Worm (Caenorhabditis elegans) whole organism, L2 larva: Measurements from ENCODE around the gene F01E11.3.

Experiments used
- C34F6.9 ChIP-seq: fragments of 150-350 bp; optimal IDR thresholded peaks from 2 replicates; lab custom pipeline; 2014; ENCODE audit warnings: missing biosample characterization, missing genetic modification characterization
- F13H6.1 ChIP-seq: sonication (generic microtip); optimal IDR thresholded peaks from 2 replicates; lab custom pipeline; 2016; ENCODE audit warnings: missing genetic modification characterization, missing compliant biosample characterization
- R02D3.7 ChIP-seq: fragments of 150-350 bp; optimal IDR thresholded peaks from 2 replicates; lab custom pipeline; 2014; ENCODE audit warnings: missing biosample characterization, missing genetic modification characterization
- Y55F3AM.14 ChIP-seq: fragments of 200-800 bp; sonication (Bioruptor generic); optimal IDR thresholded peaks from 2 replicates; lab custom pipeline; 2018; ENCODE audit warnings: mild to moderate bottlenecking, missing genetic modification characterization, missing compliant biosample characterization
- ZK546.5 ChIP-seq: sonication (generic microtip); optimal IDR thresholded peaks from 2 replicates; lab custom pipeline; 2017; ENCODE audit warnings: missing biosample characterization, missing genetic modification characterization
- alr-1 ChIP-seq: fragments of 150-350 bp; optimal IDR thresholded peaks from 2 replicates; lab custom pipeline; 2014; ENCODE audit warnings: missing biosample characterization, missing genetic modification characterization
- aly-2 ChIP-seq: fragments of 150-350 bp; optimal IDR thresholded peaks from 2 replicates; lab custom pipeline; 2014; ENCODE audit warnings: missing biosample characterization, missing genetic modification characterization
- ama-1 ChIP-seq: fragments of 150-350 bp; optimal IDR thresholded peaks from 2 replicates; lab custom pipeline; 2018; ENCODE audit warnings: inconsistent platforms
- ceh-16 ChIP-seq: fragments of 150-350 bp; optimal IDR thresholded peaks from 2 replicates; lab custom pipeline; 2014; ENCODE audit warnings: missing biosample characterization, missing genetic modification characterization
- ceh-82 ChIP-seq: fragments of 150-350 bp; optimal IDR thresholded peaks from 2 replicates; lab custom pipeline; 2014; ENCODE audit warnings: missing biosample characterization, missing genetic modification characterization
- crh-2 ChIP-seq: sonication (generic microtip); optimal IDR thresholded peaks from 2 replicates; lab custom pipeline; 2017; ENCODE audit warnings: missing biosample characterization, missing genetic modification characterization
- dmd-4 ChIP-seq: sonication (generic microtip); optimal IDR thresholded peaks from 2 replicates; lab custom pipeline; 2017; ENCODE audit warnings: missing biosample characterization, missing genetic modification characterization
- egl-27 ChIP-seq: sonication (generic microtip); optimal IDR thresholded peaks from 3 replicates; lab custom pipeline; 2017; ENCODE audit warnings: missing biosample characterization, missing genetic modification reagents, missing genetic modification characterization
- elt-1 ChIP-seq: fragments of 150-350 bp; optimal IDR thresholded peaks from 2 replicates; lab custom pipeline; 2014; ENCODE audit warnings: missing biosample characterization, missing genetic modification characterization
- elt-3 ChIP-seq: sonication (generic microtip); optimal IDR thresholded peaks from 2 replicates; lab custom pipeline; 2017; ENCODE audit warnings: missing biosample characterization, missing genetic modification characterization
- fos-1 ChIP-seq: fragments of 150-350 bp; optimal IDR thresholded peaks from 2 replicates; lab custom pipeline; 2014; ENCODE audit warnings: missing biosample characterization, missing genetic modification characterization
- gmeb-1 ChIP-seq: fragments of 150-350 bp; optimal IDR thresholded peaks from 2 replicates; lab custom pipeline; 2014; ENCODE audit warnings: missing biosample characterization, missing genetic modification characterization
- lin-11 ChIP-seq: fragments of 150-350 bp; sonication (generic microtip); optimal IDR thresholded peaks from 2 replicates; lab custom pipeline; 2014; ENCODE audit warnings: missing biosample characterization, missing genetic modification characterization, inconsistent platforms, mixed read lengths
- lin-13 ChIP-seq: fragments of 150-350 bp; optimal IDR thresholded peaks from 2 replicates; lab custom pipeline; 2014; ENCODE audit warnings: missing biosample characterization, missing genetic modification reagents, missing genetic modification characterization
- lin-39 ChIP-seq: fragments of 150-350 bp; optimal IDR thresholded peaks from 2 replicates; lab custom pipeline; 2014; ENCODE audit warnings: missing biosample characterization, missing genetic modification reagents, missing genetic modification characterization
- lsy-2 ChIP-seq, 2 experiments: fragments of 150-350 bp in 1 of 2; sonication (generic microtip) in 1 of 2; optimal IDR thresholded peaks; 2 replicates each; lab custom pipeline; 2014 to 2017; ENCODE audit warnings: missing biosample characterization in 2 of 2, missing genetic modification characterization in 2 of 2
- mab-5 ChIP-seq: fragments of 150-350 bp; optimal IDR thresholded peaks from 2 replicates; lab custom pipeline; 2014; ENCODE audit warnings: missing biosample characterization, missing genetic modification characterization
- mbf-1 ChIP-seq: sonication (generic microtip); optimal IDR thresholded peaks from 2 replicates; lab custom pipeline; 2017; ENCODE audit warnings: missing biosample characterization, missing genetic modification characterization
- mdl-1 ChIP-seq, 2 experiments: fragments of 150-350 bp in 1 of 2; sonication (generic microtip) in 1 of 2; optimal IDR thresholded peaks; 2 replicates each; lab custom pipeline; 2017; ENCODE audit warnings: missing biosample characterization in 2 of 2, missing genetic modification characterization in 2 of 2
- nhr-10 ChIP-seq: sonication (generic microtip); optimal IDR thresholded peaks from 2 replicates; lab custom pipeline; 2017; ENCODE audit warnings: missing biosample characterization, missing genetic modification characterization
- nhr-11 ChIP-seq: fragments of 150-350 bp; optimal IDR thresholded peaks from 2 replicates; lab custom pipeline; 2014; ENCODE audit warnings: missing biosample characterization, missing genetic modification characterization
- nhr-12 ChIP-seq: fragments of 150-350 bp; optimal IDR thresholded peaks from 2 replicates; lab custom pipeline; 2014; ENCODE audit warnings: missing biosample characterization, missing genetic modification characterization
- nhr-129 ChIP-seq: fragments of 150-350 bp; optimal IDR thresholded peaks from 2 replicates; lab custom pipeline; 2014; ENCODE audit warnings: missing biosample characterization, missing genetic modification characterization
- nhr-21 ChIP-seq: fragments of 150-350 bp; optimal IDR thresholded peaks from 2 replicates; lab custom pipeline; 2014; ENCODE audit warnings: missing biosample characterization, missing genetic modification characterization
- nhr-23 ChIP-seq: fragments of 150-350 bp; optimal IDR thresholded peaks from 2 replicates; lab custom pipeline; 2014; ENCODE audit warnings: missing biosample characterization, missing genetic modification reagents, missing genetic modification characterization
- nhr-237 ChIP-seq: fragments of 150-350 bp; optimal IDR thresholded peaks from 2 replicates; lab custom pipeline; 2014; ENCODE audit warnings: missing biosample characterization, missing genetic modification characterization
- nhr-25 ChIP-seq: fragments of 150-350 bp; sonication (generic microtip); optimal IDR thresholded peaks from 3 replicates; lab custom pipeline; 2014; ENCODE audit warnings: missing biosample characterization, missing genetic modification characterization
- nhr-6 ChIP-seq: fragments of 150-350 bp; optimal IDR thresholded peaks from 2 replicates; lab custom pipeline; 2014; ENCODE audit warnings: missing biosample characterization, missing genetic modification characterization
- nhr-77 ChIP-seq: fragments of 150-350 bp; optimal IDR thresholded peaks from 2 replicates; lab custom pipeline; 2014; ENCODE audit warnings: missing biosample characterization, missing genetic modification characterization
- peb-1 ChIP-seq: fragments of 150-350 bp; optimal IDR thresholded peaks from 2 replicates; lab custom pipeline; 2014; ENCODE audit warnings: missing biosample characterization, missing genetic modification characterization
- sem-4 ChIP-seq: fragments of 150-350 bp; optimal IDR thresholded peaks from 2 replicates; lab custom pipeline; 2014; ENCODE audit warnings: missing biosample characterization, missing genetic modification reagents, missing genetic modification characterization
- skn-1 ChIP-seq: sonication (generic microtip); optimal IDR thresholded peaks from 2 replicates; lab custom pipeline; 2017; ENCODE audit warnings: missing biosample characterization, missing genetic modification characterization
- sma-3 ChIP-seq: sonication (generic microtip); optimal IDR thresholded peaks from 2 replicates; lab custom pipeline; 2016; ENCODE audit warnings: missing genetic modification reagents, missing genetic modification characterization, missing compliant biosample characterization
- sma-9 ChIP-seq, 2 experiments: fragments of 150-350 bp in 1 of 2; sonication (generic microtip) in 1 of 2; optimal IDR thresholded peaks; 2 replicates each; lab custom pipeline; 2014 to 2016; ENCODE audit warnings: missing genetic modification characterization in 2 of 2, mild to moderate bottlenecking in 1 of 2, missing biosample characterization in 1 of 2, missing compliant biosample characterization in 1 of 2, missing genetic modification reagents in 1 of 2, moderate library complexity in 1 of 2
- snpc-4 ChIP-seq: fragments of 150-350 bp; optimal IDR thresholded peaks from 2 replicates; lab custom pipeline; 2014; ENCODE audit warnings: missing biosample characterization, missing genetic modification characterization
- unc-39 ChIP-seq: fragments of 150-350 bp; optimal IDR thresholded peaks from 2 replicates; lab custom pipeline; 2014; ENCODE audit warnings: missing biosample characterization, missing genetic modification characterization
- unc-55 ChIP-seq: fragments of 150-350 bp; sonication (generic microtip); optimal IDR thresholded peaks from 3 replicates; lab custom pipeline; 2014; ENCODE audit warnings: missing biosample characterization, missing genetic modification reagents, missing genetic modification characterization
- unc-62 ChIP-seq: fragments of 150-350 bp; optimal IDR thresholded peaks from 2 replicates; lab custom pipeline; 2014; ENCODE audit warnings: missing biosample characterization, missing genetic modification reagents, missing genetic modification characterization
- zag-1 ChIP-seq: fragments of 150-350 bp; optimal IDR thresholded peaks from 2 replicates; lab custom pipeline; 2014; ENCODE audit warnings: missing biosample characterization, missing genetic modification characterization
- ztf-11 ChIP-seq: sonication (generic microtip); optimal IDR thresholded peaks from 2 replicates; lab custom pipeline; 2017; ENCODE audit warnings: missing biosample characterization, missing genetic modification characterization
- ztf-4 ChIP-seq: fragments of 150-350 bp; optimal IDR thresholded peaks from 2 replicates; lab custom pipeline; 2014; ENCODE audit warnings: missing biosample characterization, missing genetic modification characterization

The F01E11.3 gene

ce11 chrX:6971301-6971700, 4.1 kb downstream of the F01E11.3 start:
- no peak for TF ChIP-seq ztf-11 (tag; lab: Kevin White, UChicago)
- no peak for TF ChIP-seq sma-3 (GFP tag; lab: Kevin White, UChicago)
- no peak for TF ChIP-seq sma-9 (GFP tag; optimal IDR thresholded peaks at IDR 0.05; lab: Kevin White, UChicago)
- TF ChIP-seq sma-9 (tag; optimal IDR thresholded peaks at IDR 0.05; lab: Kevin White, UChicago) = no peak
- TF ChIP-seq ama-1 (lab: Kevin White, UChicago) = no peak
- TF ChIP-seq nhr-237 (tag; lab: Kevin White, UChicago) = no peak
- peak; percentile 33 for TF ChIP-seq nhr-129 (tag; lab: Kevin White, UChicago)
- TF ChIP-seq ztf-4 (tag; lab: Kevin White, UChicago) = no peak
- TF ChIP-seq snpc-4 (tag; lab: Kevin White, UChicago) = no peak
- no peak for TF ChIP-seq nhr-21 (tag; lab: Kevin White, UChicago)
- no peak for TF ChIP-seq dmd-4 (tag; lab: Kevin White, UChicago)
- TF ChIP-seq gmeb-1 = no peak
- no peak for TF ChIP-seq nhr-77 (tag; lab: Kevin White, UChicago)
- no peak for TF ChIP-seq unc-39 (tag; lab: Kevin White, UChicago)
- peak; percentile 52 for TF ChIP-seq unc-55 (GFP tag; lab: Kevin White, UChicago)
- TF ChIP-seq nhr-10 (tag; lab: Kevin White, UChicago) = no peak
- TF ChIP-seq mab-5 (tag; lab: Kevin White, UChicago) = peak; percentile 45
- TF ChIP-seq lin-13 (GFP tag; lab: Kevin White, UChicago) = no peak
- TF ChIP-seq alr-1 = no peak
- no peak for TF ChIP-seq R02D3.7
- TF ChIP-seq ceh-82 (tag; lab: Kevin White, UChicago) = no peak
- no peak for TF ChIP-seq egl-27 (tag; lab: Kevin White, UChicago)
- no peak for TF ChIP-seq ZK546.5 (tag; lab: Kevin White, UChicago)
- TF ChIP-seq nhr-25 = no peak
- no peak for TF ChIP-seq nhr-23 (tag; lab: Kevin White, UChicago)
- no peak for TF ChIP-seq fos-1 (tag; lab: Kevin White, UChicago)
- TF ChIP-seq sem-4 (tag; lab: Kevin White, UChicago) = no peak
- TF ChIP-seq lin-39 (tag; lab: Kevin White, UChicago) = no peak
- no peak for TF ChIP-seq Y55F3AM.14 (GFP tag; lab: Kevin White, UChicago)
- TF ChIP-seq skn-1 (tag; lab: Kevin White, UChicago) = no peak
- TF ChIP-seq nhr-6 (tag; lab: Kevin White, UChicago) = no peak
- TF ChIP-seq crh-2 (tag; lab: Kevin White, UChicago) = peak; percentile 27
- TF ChIP-seq elt-1 (tag; lab: Kevin White, UChicago) = no peak
- TF ChIP-seq aly-2 (tag; lab: Kevin White, UChicago) = no peak
- TF ChIP-seq unc-62 = no peak
- no peak for TF ChIP-seq nhr-12 (tag; lab: Kevin White, UChicago)
- TF ChIP-seq elt-3 (tag; lab: Kevin White, UChicago) = no peak
- TF ChIP-seq lsy-2 (tag; optimal IDR thresholded peaks at IDR 0.05; lab: Kevin White, UChicago) = peak in 1 of 2 experiments; percentile 4
- no peak for TF ChIP-seq nhr-11
- TF ChIP-seq C34F6.9 = peak; percentile 34
- TF ChIP-seq F13H6.1 (tag; lab: Kevin White, UChicago) = no peak
- TF ChIP-seq lin-11 (tag; lab: Kevin White, UChicago) = no peak
- no peak for TF ChIP-seq peb-1 (tag; lab: Kevin White, UChicago)
- TF ChIP-seq mbf-1 (tag; lab: Kevin White, UChicago) = no peak
- TF ChIP-seq mdl-1 (tag; optimal IDR thresholded peaks at IDR 0.05; lab: Kevin White, UChicago) = no peak
- TF ChIP-seq zag-1 (tag; lab: Kevin White, UChicago) = peak; percentile 29

ce11 chrX:6988212-6988611, 21.1 kb downstream of the F01E11.3 start:
- no peak for TF ChIP-seq nhr-237 (tag; lab: Kevin White, UChicago)
- TF ChIP-seq mab-5 (tag; lab: Kevin White, UChicago) = no peak
- no peak for TF ChIP-seq lin-39 (tag; lab: Kevin White, UChicago)
- no peak for TF ChIP-seq nhr-129 (tag; lab: Kevin White, UChicago)
- no peak for TF ChIP-seq ceh-16 (tag; lab: Kevin White, UChicago)
- no peak for TF ChIP-seq nhr-12 (tag; lab: Kevin White, UChicago)
- TF ChIP-seq mdl-1 (tag; optimal IDR thresholded peaks at IDR 0.05; lab: Kevin White, UChicago) = no peak
- TF ChIP-seq elt-1 (tag; lab: Kevin White, UChicago) = no peak
- TF ChIP-seq nhr-6 (tag; lab: Kevin White, UChicago) = no peak
- TF ChIP-seq egl-27 (tag; lab: Kevin White, UChicago) = no peak
- TF ChIP-seq lin-11 (tag; lab: Kevin White, UChicago) = no peak
- no peak for TF ChIP-seq sma-9 (GFP tag; optimal IDR thresholded peaks at IDR 0.05; lab: Kevin White, UChicago)
- TF ChIP-seq sma-9 (tag; optimal IDR thresholded peaks at IDR 0.05; lab: Kevin White, UChicago) = no peak
- no peak for TF ChIP-seq skn-1 (tag; lab: Kevin White, UChicago)
- no peak for TF ChIP-seq nhr-25
- no peak for TF ChIP-seq F13H6.1 (tag; lab: Kevin White, UChicago)
- TF ChIP-seq ZK546.5 (tag; lab: Kevin White, UChicago) = no peak
- TF ChIP-seq nhr-21 (tag; lab: Kevin White, UChicago) = no peak
